Fruit fly (Drosophila melanogaster) whole organism, embryonic: ENCODE results near the gene grnd.

Experiments used
- CG11456 ChIP-seq: fragments of 200-800 bp; sonication (Bioruptor generic); IDR thresholded peaks from 3 replicates; pipeline ENCODE4 v1.3.6; 2022; ENCODE audit warnings: missing biosample characterization, missing genetic modification characterization
- CG17385 ChIP-seq: fragments of 200-800 bp; sonication (Bioruptor generic); optimal IDR thresholded peaks from 3 replicates; lab custom pipeline; 2018; ENCODE audit warnings: missing biosample characterization, mild to moderate bottlenecking, missing genetic modification characterization
- CG3407 ChIP-seq: fragments of 200-800 bp; sonication (Bioruptor generic); optimal IDR thresholded peaks from 2 replicates; lab custom pipeline; 2018; ENCODE audit warnings: missing biosample characterization, mild to moderate bottlenecking, missing genetic modification characterization
- CoRest ChIP-seq: fragments of 200-800 bp; sonication (Bioruptor generic); optimal IDR thresholded peaks from 3 replicates; lab custom pipeline; 2018; ENCODE audit warnings: missing biosample characterization, mild to moderate bottlenecking, missing genetic modification characterization, moderate library complexity
- Dfd ChIP-seq, 2 experiments: fragments of >200 bp; optimal IDR thresholded peaks; 2 replicates each; lab custom pipeline; 2017; ENCODE audit warnings: missing biosample characterization in 2 of 2, missing genetic modification characterization in 2 of 2
- GATAe ChIP-seq: fragments of 200-800 bp; sonication (Bioruptor generic); conservative IDR thresholded peaks from 2 replicates; pipeline ENCODE4 v1.3.6; 2022; ENCODE audit warnings: missing biosample characterization, missing genetic modification characterization
- HLHmδ ChIP-seq: fragments of 200-800 bp; sonication (Bioruptor generic); optimal IDR thresholded peaks from 2 replicates; lab custom pipeline; 2018; ENCODE audit warnings: missing biosample characterization, mild to moderate bottlenecking, missing genetic modification characterization, moderate library complexity
- Six4 ChIP-seq: fragments of 200-800 bp; sonication (Bioruptor generic); optimal IDR thresholded peaks from 2 replicates; lab custom pipeline; 2016; ENCODE audit warnings: missing biosample characterization, missing genetic modification characterization
- Usf ChIP-seq: fragments of 200-800 bp; sonication (Bioruptor generic); optimal IDR thresholded peaks from 2 replicates; lab custom pipeline; 2017; ENCODE audit warnings: missing genotype, missing biosample characterization, missing genetic modification characterization
- bbx ChIP-seq: fragments of 200-800 bp; sonication (Bioruptor generic); IDR thresholded peaks from 2 replicates; pipeline ENCODE4 v1.3.6; 2022; ENCODE audit warnings: missing biosample characterization, missing genetic modification characterization; ENCODE audit not compliant: partially characterized antibody
- crc ChIP-seq: fragments of 200-800 bp; sonication (Bioruptor generic); optimal IDR thresholded peaks from 2 replicates; lab custom pipeline; 2016; ENCODE audit warnings: missing biosample characterization, missing genetic modification characterization
- kay ChIP-seq: fragments of 200-800 bp; sonication (Bioruptor generic); optimal IDR thresholded peaks from 2 replicates; lab custom pipeline; 2016; ENCODE audit warnings: missing biosample characterization, missing genetic modification characterization
- lbe ChIP-seq: fragments of 200-800 bp; sonication (Bioruptor generic); optimal IDR thresholded peaks from 2 replicates; lab custom pipeline; 2016; ENCODE audit warnings: missing biosample characterization, mild to moderate bottlenecking, missing genetic modification characterization
- luna ChIP-seq: fragments of 200-800 bp; sonication (Bioruptor generic); optimal IDR thresholded peaks from 2 replicates; lab custom pipeline; 2016; ENCODE audit warnings: missing biosample characterization, missing genetic modification characterization

dm6 chr2L:18509181-18509580, 24.0 kb downstream of the grnd start, which contains the start of gene Ugt301D1:
- no peak for TF ChIP-seq bbx (GFP tag; lab: Robert Waterston, UW)
- TF ChIP-seq CoRest (tag; lab: Kevin White, UChicago) = no peak
- no peak for TF ChIP-seq GATAe (GFP tag; lab: Robert Waterston, UW)
- no peak for TF ChIP-seq CG11456 (GFP tag; lab: Robert Waterston, UW)
- TF ChIP-seq Dfd (GFP tag; optimal IDR thresholded peaks at IDR 0.05; lab: Kevin White, UChicago) = no peak
- TF ChIP-seq Six4 = no peak
- no peak for TF ChIP-seq HLHmδ
- no peak for TF ChIP-seq crc (GFP tag; lab: Kevin White, UChicago)
- TF ChIP-seq Usf (GFP tag; lab: Kevin White, UChicago) = no peak
- TF ChIP-seq CG17385 (GFP tag; lab: Kevin White, UChicago) = no peak
- TF ChIP-seq luna = no peak
- TF ChIP-seq lbe = no peak
- no peak for TF ChIP-seq CG3407
- TF ChIP-seq kay (GFP tag; lab: Kevin White, UChicago) = no peak
